Fruit fly (Drosophila melanogaster): ENCODE measurements around the gene Vps16A.
A peak's percentile ranks its signal among the peaks of the same experiment; 100 is the strongest.

The Vps16A gene

dm6 chr3R:9239941-9240400 is 26.8 kb upstream of the Vps16A start (continued):
- TF ChIP-seq Adf1 (GFP tag; IDR thresholded peaks at IDR 0.05) (peak; percentile 37; the same call in 1 of the 2 replicates), Antp (GFP tag; optimal IDR thresholded peaks at IDR 0.05) (no peak), CG33557 (GFP tag; optimal IDR thresholded peaks at IDR 0.05) (no peak), CG10366 (GFP tag; IDR thresholded peaks at IDR 0.05) (no peak), CG14710 (tag; optimal IDR thresholded peaks at IDR 0.05) (peak; percentile 58), vvl (GFP tag; IDR thresholded peaks at IDR 0.05) (no peak), CG8478 (optimal IDR thresholded peaks at IDR 0.05) (no peak), Hand (GFP tag; optimal IDR thresholded peaks at IDR 0.05) (no peak), CG18764 (GFP tag; optimal IDR thresholded peaks at IDR 0.05) (no peak), Mes4 (GFP tag; optimal IDR thresholded peaks at IDR 0.05) (no peak), stc (GFP tag; IDR thresholded peaks at IDR 0.05) (no peak), CG10543 (GFP tag; optimal IDR thresholded peaks at IDR 0.05) (no peak), Atf3 (GFP tag; optimal IDR thresholded peaks at IDR 0.05) (no peak), CG16815 (GFP tag; optimal IDR thresholded peaks at IDR 0.05) (no peak), eyg (GFP tag; optimal IDR thresholded peaks at IDR 0.05) (no peak), CrebB (tag; optimal IDR thresholded peaks at IDR 0.05) (no peak), CG6272 (GFP tag; IDR thresholded peaks at IDR 0.05) (no peak), inv (GFP tag; IDR thresholded peaks at IDR 0.05; ENCODE audit: partially characterized antibody) (peak; percentile 65), al (GFP tag; IDR thresholded peaks at IDR 0.05) (no peak), wor (GFP tag; IDR thresholded peaks at IDR 0.05) (no peak), CG7745 (tag; optimal IDR thresholded peaks at IDR 0.05) (no peak), pnt (GFP tag; optimal IDR thresholded peaks at IDR 0.05) (no peak), tap (tag; optimal IDR thresholded peaks at IDR 0.05) (no peak), HmgZ (tag; optimal IDR thresholded peaks at IDR 0.05) (peak; percentile 43), CG17359 (tag; optimal IDR thresholded peaks at IDR 0.05) (no peak), CG6791 (GFP tag; IDR thresholded peaks at IDR 0.05; ENCODE audit: partially characterized antibody) (peak; percentile 86), CG3163 (GFP tag; optimal IDR thresholded peaks at IDR 0.05) (no peak), CG7987 (GFP tag; optimal IDR thresholded peaks at IDR 0.05) (no peak), Ets97D (GFP tag; optimal IDR thresholded peaks at IDR 0.05) (peak; percentile 55), az2 (GFP tag; optimal IDR thresholded peaks at IDR 0.05) (no peak), CG6765 (GFP tag; optimal IDR thresholded peaks at IDR 0.05) (no peak), CG12104 (GFP tag; optimal IDR thresholded peaks at IDR 0.05) (no peak), CG2120 (GFP tag; optimal IDR thresholded peaks at IDR 0.05) (peak; percentile 9), gsb (GFP tag; IDR thresholded peaks at IDR 0.05) (no peak), CG4854 (GFP tag; optimal IDR thresholded peaks at IDR 0.05) (no peak), Atf-2 (GFP tag; optimal IDR thresholded peaks at IDR 0.05) (no peak), Sin3A (optimal IDR thresholded peaks at IDR 0.05) (peak; percentile 8), CG7786 (GFP tag; optimal IDR thresholded peaks at IDR 0.05) (no peak), ewg (GFP tag; optimal IDR thresholded peaks at IDR 0.05) (peak; percentile 69), kni (GFP tag; optimal IDR thresholded peaks at IDR 0.05) (no peak), Nf-YB (GFP tag; optimal IDR thresholded peaks at IDR 0.05) (no peak), bab2 (GFP tag; optimal IDR thresholded peaks at IDR 0.05) (no peak), sima (GFP tag; optimal IDR thresholded peaks at IDR 0.05) (no peak), CG14965 (GFP tag; optimal IDR thresholded peaks at IDR 0.05; ENCODE audit: borderline replicate concordance) (no peak), CG11398 (GFP tag; optimal IDR thresholded peaks at IDR 0.05) (no peak), ATbp (GFP tag; optimal IDR thresholded peaks at IDR 0.05) (no peak), E2f2 (GFP tag; IDR thresholded peaks at IDR 0.05) (peak; percentile 87), lab (GFP tag; optimal IDR thresholded peaks at IDR 0.05) (no peak), CG31365 (tag; optimal IDR thresholded peaks at IDR 0.05) (no peak), CG8359 (GFP tag; optimal IDR thresholded peaks at IDR 0.05; ENCODE audit: borderline replicate concordance) (no peak), lmd (GFP tag; IDR thresholded peaks at IDR 0.05) (no peak), mam (GFP tag; optimal IDR thresholded peaks at IDR 0.05) (no peak)
